Fruit fly (Drosophila melanogaster) whole organism, wandering third instar larva: ENCODE measurements around the gene RAF2.

Source experiments
- Abd-B ChIP-seq: fragments of >200 bp; optimal IDR thresholded peaks from 2 replicates; lab custom pipeline; 2017; ENCODE audit warnings: missing biosample characterization, missing genetic modification characterization
- CG32264 ChIP-seq: fragments of 200-800 bp; sonication (Bioruptor generic); optimal IDR thresholded peaks from 2 replicates; lab custom pipeline; 2016; ENCODE audit warnings: missing biosample characterization, missing genetic modification characterization
- CG9705 ChIP-seq: fragments of 200-800 bp; sonication (Bioruptor generic); optimal IDR thresholded peaks from 2 replicates; lab custom pipeline; 2018; ENCODE audit warnings: missing biosample characterization, mild to moderate bottlenecking, missing genetic modification characterization
- CrebA ChIP-seq: fragments of 200-800 bp; sonication (Bioruptor generic); optimal IDR thresholded peaks from 2 replicates; lab custom pipeline; 2016; ENCODE audit warnings: missing biosample characterization, mild to moderate bottlenecking, missing genetic modification characterization, borderline replicate concordance
- Dfd ChIP-seq: fragments of >200 bp; optimal IDR thresholded peaks from 2 replicates; lab custom pipeline; 2017; ENCODE audit warnings: missing biosample characterization, missing genetic modification characterization
- Dif ChIP-seq: fragments of 200-275, 200-300 bp; sonication (Bioruptor generic); optimal IDR thresholded peaks from 2 replicates; lab custom pipeline; 2018; ENCODE audit warnings: missing biosample characterization, missing genetic modification characterization; ENCODE audit not compliant: partially characterized antibody
- GATAd ChIP-seq: sonication (Bioruptor generic); optimal IDR thresholded peaks from 2 replicates; lab custom pipeline; 2016; ENCODE audit warnings: missing biosample characterization, missing genetic modification characterization
- Hnf4 ChIP-seq: fragments of 200-800 bp; sonication (Bioruptor generic); optimal IDR thresholded peaks from 2 replicates; lab custom pipeline; 2016; ENCODE audit warnings: missing biosample characterization, mild to moderate bottlenecking, missing genetic modification characterization
- Mio ChIP-seq: sonication (Bioruptor generic); optimal IDR thresholded peaks from 2 replicates; lab custom pipeline; 2016; ENCODE audit warnings: missing biosample characterization, missing genetic modification characterization
- Myc ChIP-seq: fragments of >200 bp; optimal IDR thresholded peaks from 2 replicates; lab custom pipeline; 2017
- N ChIP-seq: fragments of >200 bp; optimal IDR thresholded peaks from 2 replicates; lab custom pipeline; 2018; ENCODE audit warnings: missing biosample characterization, missing external identifiers, missing genetic modification characterization
- OdsH ChIP-seq: fragments of 200-800 bp; sonication (Bioruptor generic); optimal IDR thresholded peaks from 2 replicates; lab custom pipeline; 2016; ENCODE audit warnings: missing biosample characterization, mild to moderate bottlenecking, missing genetic modification characterization
- Rel ChIP-seq, 2 experiments: fragments of 200-800 bp; sonication (Bioruptor generic) in 1 of 2; optimal IDR thresholded peaks; 2 replicates in 1 of 2; 3 replicates in 1 of 2; lab custom pipeline; 2016 to 2019; ENCODE audit warnings: mild to moderate bottlenecking in 2 of 2, missing biosample characterization in 2 of 2, missing genetic modification characterization in 2 of 2, moderate library complexity in 1 of 2
- Sp1 ChIP-seq: fragments of 200-800 bp; sonication (Bioruptor generic); optimal IDR thresholded peaks from 3 replicates; lab custom pipeline; 2019; ENCODE audit warnings: missing biosample characterization, mild to moderate bottlenecking, missing genetic modification characterization, moderate library complexity
- Vsx2 ChIP-seq: fragments of 200-300, 225-300 bp; sonication (Bioruptor generic); optimal IDR thresholded peaks from 2 replicates; lab custom pipeline; 2018; ENCODE audit warnings: missing biosample characterization, missing genetic modification characterization; ENCODE audit not compliant: partially characterized antibody
- br ChIP-seq: fragments of 200-800 bp; sonication (Bioruptor generic); optimal IDR thresholded peaks from 2 replicates; lab custom pipeline; 2016; ENCODE audit warnings: missing biosample characterization, missing genetic modification characterization
- brk ChIP-seq: fragments of 200-800 bp; sonication (Bioruptor generic); optimal IDR thresholded peaks from 2 replicates; lab custom pipeline; 2016; ENCODE audit warnings: missing biosample characterization, mild to moderate bottlenecking, missing genetic modification characterization
- dl ChIP-seq, 2 experiments: fragments of 175-275, 200-275 bp in 1 of 2; fragments of 200-275 bp in 1 of 2; sonication (Bioruptor generic); optimal IDR thresholded peaks; lab custom pipeline; 2018; ENCODE audit warnings: mild to moderate bottlenecking in 2 of 2, missing biosample characterization in 2 of 2, missing genetic modification characterization in 2 of 2, moderate library complexity in 2 of 2; ENCODE audit not compliant: partially characterized antibody in 2 of 2, insufficient read depth in 1 of 2
- dmrt93B ChIP-seq: fragments of 200-800 bp; sonication (Bioruptor generic); optimal IDR thresholded peaks from 2 replicates; lab custom pipeline; 2018; ENCODE audit warnings: missing biosample characterization, mild to moderate bottlenecking, missing genetic modification characterization
- dsf ChIP-seq: sonication (Bioruptor generic); optimal IDR thresholded peaks from 2 replicates; lab custom pipeline; 2016; ENCODE audit warnings: missing biosample characterization, missing genetic modification characterization, borderline replicate concordance
- ey ChIP-seq: fragments of 200-800 bp; sonication (Bioruptor generic); optimal IDR thresholded peaks from 2 replicates; lab custom pipeline; 2016; ENCODE audit warnings: missing biosample characterization, missing genetic modification characterization
- foxo ChIP-seq, 2 experiments: fragments of 200-800 bp; sonication (Bioruptor generic); optimal IDR thresholded peaks; 2 replicates in 1 of 2; 3 replicates in 1 of 2; lab custom pipeline; 2016 to 2017; ENCODE audit warnings: missing biosample characterization in 2 of 2, missing genetic modification characterization in 2 of 2
- fru ChIP-seq: fragments of 200-800 bp; sonication (Bioruptor generic); optimal IDR thresholded peaks from 3 replicates; lab custom pipeline; 2016; ENCODE audit warnings: missing biosample characterization, mild to moderate bottlenecking, missing genetic modification characterization
- h ChIP-seq: fragments of 200-800 bp; sonication (Bioruptor generic); optimal IDR thresholded peaks from 3 replicates; lab custom pipeline; 2016; ENCODE audit warnings: missing biosample characterization, mild to moderate bottlenecking, missing genetic modification characterization
- jim ChIP-seq: fragments of 175-275, 200-325 bp; sonication (Bioruptor generic); optimal IDR thresholded peaks from 2 replicates; lab custom pipeline; 2016; ENCODE audit warnings: missing biosample characterization, mild to moderate bottlenecking, missing genetic modification characterization
- lola ChIP-seq: fragments of >200 bp; optimal IDR thresholded peaks from 2 replicates; lab custom pipeline; 2017; ENCODE audit warnings: missing biosample characterization, missing genetic modification characterization
- pan ChIP-seq: fragments of >200 bp; optimal IDR thresholded peaks from 2 replicates; lab custom pipeline; 2017
- psq ChIP-seq: fragments of 200-800 bp; sonication (Bioruptor generic); optimal IDR thresholded peaks from 3 replicates; lab custom pipeline; 2017; ENCODE audit warnings: missing biosample characterization, mild to moderate bottlenecking, missing genetic modification characterization, moderate library complexity
- sv ChIP-seq: fragments of 200-800 bp; sonication (Bioruptor generic); optimal IDR thresholded peaks from 3 replicates; lab custom pipeline; 2016; ENCODE audit warnings: missing biosample characterization, missing genetic modification characterization
- tai ChIP-seq: sonication (Bioruptor generic); optimal IDR thresholded peaks from 2 replicates; lab custom pipeline; 2016; ENCODE audit warnings: missing biosample characterization, missing genetic modification characterization

Gene RAF2

DNA sequence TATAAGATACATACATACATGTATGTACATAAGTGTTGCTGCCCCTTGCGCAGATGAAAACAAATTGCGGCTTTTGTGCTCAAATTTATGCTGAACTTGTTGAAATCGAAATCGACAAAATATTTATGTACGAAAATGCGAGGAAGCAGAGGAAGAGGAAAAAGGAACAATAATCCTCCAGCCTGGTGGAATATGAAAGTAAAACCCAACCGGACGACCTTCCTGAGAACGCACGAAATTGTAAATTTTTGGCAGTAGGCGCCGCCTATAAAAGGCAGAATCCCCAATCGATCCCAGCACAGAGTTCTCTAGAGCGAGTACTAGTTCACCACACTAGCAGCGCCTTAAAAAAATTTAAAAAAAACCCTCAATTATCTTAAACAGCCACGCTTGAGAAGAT lies 21.5 kb upstream of the RAF2 start, which contains the start of gene Cpr72Eb:
Gene Cpr72Eb (plus strand): TSS at position 301 of the 400 bp plus-strand sequence.
- TF ChIP-seq CG32264 (GFP tag; lab: Kevin White, UChicago) (no peak), ey (no peak)

dm6 chr3L:16367240-16367639 lies 18.9 kb upstream of the RAF2 start, which contains the start of gene Cpr72Ec:
Gene Cpr72Ec (minus strand): TSS chr3L:16367340.
- TF ChIP-seq CG9705 (GFP tag; lab: Kevin White, UChicago) (no peak), Sp1 (GFP tag; lab: Kevin White, UChicago) (no peak), foxo (GFP tag; optimal IDR thresholded peaks at IDR 0.05; lab: Kevin White, UChicago) (no peak)
- TF ChIP-seq, all 38 proteins: peak for 0

DNA sequence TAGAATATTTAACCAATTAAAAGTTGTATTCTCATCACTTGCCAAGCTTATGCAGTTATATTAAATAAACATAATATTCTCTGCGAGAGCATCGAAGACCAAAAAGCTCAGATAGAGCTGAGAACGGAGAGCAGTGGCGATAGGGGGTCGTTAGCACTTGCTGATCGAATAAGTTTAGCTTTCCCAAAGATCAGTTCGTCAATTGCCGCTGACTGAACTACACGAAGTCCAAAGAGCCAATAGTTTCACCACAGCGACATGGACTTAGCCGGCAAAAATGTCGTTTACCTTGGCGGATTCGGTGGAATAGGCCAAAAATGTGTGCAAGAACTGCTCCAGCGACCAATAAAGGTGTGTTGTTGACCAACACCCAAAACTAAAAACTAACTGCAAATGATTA lies 17.9 kb upstream of the RAF2 start, which contains the start of gene CG4842:
Gene CG4842 (plus strand): TSS at position 191 of the 400 bp plus-strand sequence.
- TF ChIP-seq fru = no peak
- no peak for TF ChIP-seq dmrt93B (GFP tag; lab: Kevin White, UChicago)
- no peak for TF ChIP-seq psq
- TF ChIP-seq Myc = no peak
- no peak for TF ChIP-seq Vsx2
- TF ChIP-seq Mio (GFP tag; lab: Kevin White, UChicago) = no peak
- no peak for TF ChIP-seq Dfd (GFP tag; lab: Kevin White, UChicago)
- no peak for TF ChIP-seq CG32264 (GFP tag; lab: Kevin White, UChicago)
- no peak for TF ChIP-seq Abd-B
- no peak for TF ChIP-seq Rel (GFP tag; optimal IDR thresholded peaks at IDR 0.05; lab: Kevin White, UChicago)
- no peak for TF ChIP-seq Rel (tag; optimal IDR thresholded peaks at IDR 0.05; lab: Kevin White, UChicago)
- no peak for TF ChIP-seq jim (GFP tag; lab: Kevin White, UChicago)
- no peak for TF ChIP-seq OdsH
- no peak for TF ChIP-seq GATAd
- no peak for TF ChIP-seq Dif
- TF ChIP-seq Hnf4 = no peak
- no peak for TF ChIP-seq ey
- no peak for TF ChIP-seq tai
- no peak for TF ChIP-seq brk (GFP tag; lab: Kevin White, UChicago)
- no peak for TF ChIP-seq br (GFP tag; lab: Kevin White, UChicago)

- no peak for TF ChIP-seq dl (GFP tag; optimal IDR thresholded peaks at IDR 0.05; lab: Kevin White, UChicago; ENCODE audit: insufficient read depth in 1 of 2, partially characterized antibody in 2 of 2)
- TF ChIP-seq pan (lab: Kevin White, UChicago) = no peak
- no peak for TF ChIP-seq N (GFP tag; lab: Kevin White, UChicago)
- TF ChIP-seq Myc = no peak
- TF ChIP-seq tai = no peak
- no peak for TF ChIP-seq dsf
- TF ChIP-seq Mio (GFP tag; lab: Kevin White, UChicago) = no peak
- no peak for TF ChIP-seq OdsH
- TF ChIP-seq Vsx2 = no peak
- TF ChIP-seq lola (GFP tag; lab: Kevin White, UChicago) = no peak
- no peak for TF ChIP-seq sv
- no peak for TF ChIP-seq Abd-B
- TF ChIP-seq h = no peak
- TF ChIP-seq fru = no peak
Observed at dm6 chr3L:16369526-16369925, 16.6 kb upstream of the RAF2 start, which contains the start of gene CG18814. Gene CG18814 (plus strand): TSS chr3L:16369826.

dm6 chr3L:16377768-16378764 lies 8.1 kb upstream of the RAF2 start, which contains the start of gene roq:
Gene roq (minus strand): TSS chr3L:16378566.
- peak; percentile 88 for TF ChIP-seq CrebA
- peak; percentile 19 for TF ChIP-seq OdsH
- TF ChIP-seq Rel (GFP tag; optimal IDR thresholded peaks at IDR 0.05; lab: Kevin White, UChicago) = peak; percentile 18
- TF ChIP-seq Rel (tag; optimal IDR thresholded peaks at IDR 0.05; lab: Kevin White, UChicago) = peak; percentile 6
- no peak for TF ChIP-seq brk (GFP tag; lab: Kevin White, UChicago)
- no peak for TF ChIP-seq jim (GFP tag; lab: Kevin White, UChicago)
- peak; percentile 35 for TF ChIP-seq h
- peak; percentile 86 for TF ChIP-seq N (GFP tag; lab: Kevin White, UChicago)
